Worm (Caenorhabditis elegans) whole organism, L4/young adult: ENCODE data around the gene gon-1.

Source experiments
- dao-5 ChIP-seq: sonication (generic microtip); optimal IDR thresholded peaks from 2 replicates; lab custom pipeline; 2016; ENCODE audit warnings: missing genotype, missing genetic modification characterization, moderate library complexity, missing compliant biosample characterization
- him-1 ChIP-seq: sonication (generic microtip); optimal IDR thresholded peaks from 2 replicates; lab custom pipeline; 2016; ENCODE audit warnings: missing genotype, missing genetic modification reagents, missing genetic modification characterization, missing compliant biosample characterization

DNA sequence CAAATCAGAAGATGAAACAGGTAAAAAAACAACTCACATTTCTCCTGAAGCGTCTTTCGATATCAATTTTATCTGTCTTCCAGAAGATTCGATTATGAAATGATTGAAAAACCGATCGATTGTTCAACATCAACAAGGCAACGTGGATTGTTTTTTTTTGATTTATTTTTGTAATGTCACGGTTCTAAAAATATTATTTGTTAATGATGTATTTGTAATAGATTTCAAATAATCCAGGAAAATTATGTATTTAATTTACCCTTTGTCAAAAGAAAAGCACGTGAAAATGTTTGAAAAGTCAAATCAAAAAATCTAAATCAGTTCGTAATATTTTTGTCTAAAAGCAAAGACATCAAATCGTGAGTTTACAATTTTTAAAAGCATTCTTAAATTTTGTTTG lies 15.8 kb upstream of the gon-1 start, which contains the start of the genes kin-5 and C47E12.11:
- no peak for TF ChIP-seq dao-5
- no peak for TF ChIP-seq him-1 (tag; lab: Kevin White, UChicago)
